Worm (Caenorhabditis elegans) whole organism, L4 larva: Measurements from ENCODE around the gene taf-12.

Experiments used
- D1046.2 ChIP-seq: fragments of 200-800 bp; sonication (Bioruptor generic); IDR thresholded peaks from 2 replicates; pipeline ENCODE4 v1.3.6; 2022; ENCODE audit warnings: missing genetic modification characterization, missing compliant biosample characterization
- F10B5.3 ChIP-seq: sonication (generic microtip); optimal IDR thresholded peaks from 2 replicates; lab custom pipeline; 2016; ENCODE audit warnings: mild to moderate bottlenecking, missing genetic modification characterization, missing compliant biosample characterization
- F37D6.2 ChIP-seq: sonication (generic microtip); optimal IDR thresholded peaks from 2 replicates; lab custom pipeline; 2016; ENCODE audit warnings: mild to moderate bottlenecking, missing genetic modification characterization, missing compliant biosample characterization
- F44E2.7 ChIP-seq: fragments of 200-800 bp; sonication (Bioruptor generic); IDR thresholded peaks from 2 replicates; pipeline ENCODE4 v2.1.2; 2022; ENCODE audit warnings: missing genetic modification characterization, missing compliant biosample characterization
- Y48G9A.11 ChIP-seq: fragments of 200-800 bp; sonication (Bioruptor generic); IDR thresholded peaks from 2 replicates; pipeline ENCODE4 v1.3.6; 2022; ENCODE audit warnings: missing genetic modification reagents, missing genetic modification characterization, missing compliant biosample characterization
- aha-1 ChIP-seq: fragments of 150-350 bp; peaks from one replicate; lab custom pipeline; 2014; ENCODE audit warnings: missing biosample characterization, missing genetic modification characterization
- ceh-28 ChIP-seq: fragments of 150-350 bp; optimal IDR thresholded peaks from 2 replicates; lab custom pipeline; 2014; ENCODE audit warnings: missing biosample characterization, missing genetic modification reagents, missing genetic modification characterization
- ceh-44 ChIP-seq: fragments of 200-800 bp; sonication (Bioruptor generic); IDR thresholded peaks from 2 replicates; pipeline ENCODE4 v1.3.6; 2022; ENCODE audit warnings: missing genetic modification reagents, missing genetic modification characterization, missing compliant biosample characterization
- ctbp-1 ChIP-seq: fragments of 200-800 bp; sonication (Bioruptor generic); IDR thresholded peaks from 2 replicates; pipeline ENCODE4 v1.3.6; 2022; ENCODE audit warnings: missing genetic modification reagents, missing genetic modification characterization, missing compliant biosample characterization
- daf-16 ChIP-seq, 3 experiments: sonication (generic microtip); optimal IDR thresholded peaks; 2 replicates each; lab custom pipeline; 2016 to 2017; ENCODE audit warnings: missing genetic modification characterization in 3 of 3, missing genetic modification reagents in 3 of 3, mild to moderate bottlenecking in 2 of 3, missing compliant biosample characterization in 2 of 3, missing biosample characterization in 1 of 3, moderate library complexity in 1 of 3
- dpl-1 ChIP-seq: fragments of 150-350 bp; optimal IDR thresholded peaks from 2 replicates; lab custom pipeline; 2014; ENCODE audit warnings: missing biosample characterization, missing genetic modification reagents, missing genetic modification characterization
- hif-1 ChIP-seq, 2 experiments: sonication (generic microtip); optimal IDR thresholded peaks; 2 replicates each; lab custom pipeline; 2016 to 2017; ENCODE audit warnings: missing compliant biosample characterization in 2 of 2, missing genetic modification characterization in 2 of 2, missing genetic modification reagents in 2 of 2, missing genotype in 2 of 2, mild to moderate bottlenecking in 1 of 2
- hlh-11 ChIP-seq: fragments of 200-800 bp; sonication (Bioruptor generic); optimal IDR thresholded peaks from 2 replicates; lab custom pipeline; 2018; ENCODE audit warnings: mild to moderate bottlenecking, missing genetic modification characterization, missing compliant biosample characterization
- hlh-30 ChIP-seq: sonication (generic microtip); optimal IDR thresholded peaks from 2 replicates; lab custom pipeline; 2017; ENCODE audit warnings: antibody characterized with exemption, mild to moderate bottlenecking, missing genetic modification characterization, missing compliant biosample characterization; ENCODE audit not compliant: insufficient read depth
- hmg-1.1 ChIP-seq: fragments of 200-800 bp; sonication (Bioruptor generic); IDR thresholded peaks from 2 replicates; pipeline ENCODE4 v1.3.6; 2022; ENCODE audit warnings: missing genetic modification reagents, missing genetic modification characterization, missing compliant biosample characterization
- lin-38 ChIP-seq: fragments of 200-800 bp; sonication (Bioruptor generic); IDR thresholded peaks from 2 replicates; pipeline ENCODE4 v1.3.6; 2022; ENCODE audit warnings: missing genetic modification reagents, missing genetic modification characterization, missing compliant biosample characterization
- lsy-2 ChIP-seq, 2 experiments: fragments of 150-350 bp in 1 of 2; sonication (generic microtip) in 1 of 2; optimal IDR thresholded peaks; 2 replicates each; lab custom pipeline; 2014 to 2017; ENCODE audit warnings: missing biosample characterization in 2 of 2, missing genetic modification characterization in 2 of 2
- madf-9 ChIP-seq: fragments of 200-800 bp; sonication (Bioruptor generic); conservative IDR thresholded peaks from 2 replicates; pipeline ENCODE4 v1.3.6; 2022; ENCODE audit warnings: missing genetic modification reagents, missing genetic modification characterization, missing compliant biosample characterization
- mdl-1 ChIP-seq, 2 experiments: fragments of 150-350 bp in 1 of 2; sonication (generic microtip) in 1 of 2; optimal IDR thresholded peaks; 2 replicates each; lab custom pipeline; 2014 to 2017; ENCODE audit warnings: missing biosample characterization in 2 of 2, missing genetic modification characterization in 2 of 2
- mdt-29 ChIP-seq: fragments of 200-800 bp; sonication (Bioruptor generic); IDR thresholded peaks from 2 replicates; pipeline ENCODE4 v1.3.6; 2022; ENCODE audit warnings: missing genetic modification reagents, missing genetic modification characterization, missing compliant biosample characterization
- mes-2 ChIP-seq: sonication (generic microtip); optimal IDR thresholded peaks from 2 replicates; lab custom pipeline; 2016; ENCODE audit warnings: missing genotype, mild to moderate bottlenecking, missing genetic modification characterization, missing compliant biosample characterization; ENCODE audit not compliant: poor library complexity, severe bottlenecking
- mxl-3 ChIP-seq: fragments of 200-800 bp; sonication (Bioruptor generic); optimal IDR thresholded peaks from 2 replicates; lab custom pipeline; 2018; ENCODE audit warnings: mild to moderate bottlenecking, missing genetic modification characterization, missing compliant biosample characterization
- nhr-10 ChIP-seq: fragments of 150-350 bp; optimal IDR thresholded peaks from 2 replicates; lab custom pipeline; 2014; ENCODE audit warnings: missing biosample characterization, missing genetic modification characterization
- nhr-11 ChIP-seq: fragments of 150-350 bp; optimal IDR thresholded peaks from 2 replicates; lab custom pipeline; 2014; ENCODE audit warnings: missing biosample characterization, missing genetic modification characterization
- nhr-41 ChIP-seq: fragments of 200-800 bp; sonication (Bioruptor generic); IDR thresholded peaks from 2 replicates; pipeline ENCODE4 v1.3.6; 2022; ENCODE audit warnings: missing genetic modification reagents, missing genetic modification characterization, missing compliant biosample characterization
- nhr-42 ChIP-seq: fragments of 200-800 bp; sonication (Bioruptor generic); IDR thresholded peaks from 2 replicates; pipeline ENCODE4 v1.3.6; 2022; ENCODE audit warnings: missing genetic modification characterization, missing compliant biosample characterization
- nhr-6 ChIP-seq: fragments of 150-350 bp; optimal IDR thresholded peaks from 2 replicates; lab custom pipeline; 2014; ENCODE audit warnings: missing biosample characterization, missing genetic modification characterization
- pha-4 ChIP-seq, 2 experiments: fragments of 150-350 bp in 1 of 2; fragments of 200-800 bp in 1 of 2; sonication (Bioruptor generic) in 1 of 2; IDR thresholded peaks in 1 of 2; optimal IDR thresholded peaks in 1 of 2; 2 replicates each; pipeline versions ENCODE4 v1.3.6 to Lab custom; 2014 to 2022; ENCODE audit warnings: missing genetic modification characterization in 2 of 2, missing genetic modification reagents in 2 of 2, missing biosample characterization in 1 of 2, missing compliant biosample characterization in 1 of 2
- rbr-2 ChIP-seq: sonication (generic microtip); optimal IDR thresholded peaks from 2 replicates; lab custom pipeline; 2016; ENCODE audit warnings: missing genotype, missing genetic modification characterization, missing compliant biosample characterization
- saeg-2 ChIP-seq: fragments of 200-800 bp; sonication (Bioruptor generic); IDR thresholded peaks from 2 replicates; pipeline ENCODE4 v1.3.6; 2022; ENCODE audit warnings: missing genetic modification reagents, missing genetic modification characterization, missing compliant biosample characterization
- set-16 ChIP-seq: fragments of 200-800 bp; sonication (Bioruptor generic); IDR thresholded peaks from 2 replicates; pipeline ENCODE4 v1.3.6; 2022; ENCODE audit warnings: missing genetic modification reagents, missing genetic modification characterization, missing compliant biosample characterization
- spr-1 ChIP-seq: sonication (generic microtip); optimal IDR thresholded peaks from 2 replicates; lab custom pipeline; 2016; ENCODE audit warnings: mild to moderate bottlenecking, missing genetic modification characterization, missing compliant biosample characterization
- tra-1 ChIP-seq: fragments of 200-800 bp; sonication (Bioruptor generic); IDR thresholded peaks from 2 replicates; pipeline ENCODE4 v1.3.6; 2022; ENCODE audit warnings: missing genetic modification reagents, missing genetic modification characterization, missing compliant biosample characterization
- unc-130 ChIP-seq: sonication (generic microtip); optimal IDR thresholded peaks from 2 replicates; lab custom pipeline; 2016; ENCODE audit warnings: missing genetic modification reagents, missing genetic modification characterization, missing compliant biosample characterization

taf-12 gene

DNA sequence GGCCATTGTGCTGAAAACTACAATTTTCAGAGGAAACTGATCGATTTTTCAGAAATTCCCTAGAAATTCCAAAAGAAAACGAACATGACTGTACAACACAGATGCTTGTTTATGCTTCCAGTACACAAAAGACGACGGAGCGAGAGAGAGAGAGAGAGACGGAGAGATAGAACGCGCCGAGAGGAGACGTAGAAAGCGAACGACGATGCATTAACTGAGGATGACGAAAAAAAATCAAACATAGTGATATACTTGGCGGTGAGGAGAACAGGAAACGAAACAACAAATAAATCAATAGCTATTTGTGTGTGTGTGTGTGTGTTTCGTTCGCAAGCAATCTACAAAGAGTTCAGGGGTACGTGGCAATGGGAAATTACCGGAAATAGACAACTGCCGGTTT, 34.3 kb downstream of the taf-12 start (continued):
- TF ChIP-seq nhr-6 (peak; percentile 51), nhr-11 (tag; lab: Kevin White, UChicago) (no peak), mes-2 (tag; lab: Kevin White, UChicago) (peak; percentile 58), saeg-2 (GFP tag; lab: Robert Waterston, UW) (no peak), mxl-3 (GFP tag; lab: Kevin White, UChicago) (peak; percentile 10), madf-9 (GFP tag; lab: Robert Waterston, UW) (no peak), ctbp-1 (GFP tag; lab: Robert Waterston, UW) (no peak), lsy-2 (tag; optimal IDR thresholded peaks at IDR 0.05; lab: Kevin White, UChicago) (peak in 1 of 2 experiments; percentile 45), dpl-1 (GFP tag; lab: Kevin White, UChicago) (peak; percentile 18), pha-4 (GFP tag; IDR thresholded peaks at IDR 0.05; lab: Robert Waterston, UW) (no peak), pha-4 (tag; optimal IDR thresholded peaks at IDR 0.05; lab: Kevin White, UChicago) (peak; percentile 88), hif-1 (tag; optimal IDR thresholded peaks at IDR 0.05; lab: Kevin White, UChicago) (no peak), Y48G9A.11 (GFP tag; lab: Robert Waterston, UW) (no peak), hmg-1.1 (GFP tag; lab: Robert Waterston, UW) (peak; percentile 9; the same call in 1 of the 2 replicates), rbr-2 (tag; lab: Kevin White, UChicago) (no peak), mdt-29 (GFP tag; lab: Robert Waterston, UW) (no peak), F10B5.3 (no peak), F37D6.2 (tag; lab: Kevin White, UChicago) (no peak), unc-130 (GFP tag; lab: Kevin White, UChicago) (no peak)
- TF ChIP-seq, all 104 proteins: peak for 22

DNA sequence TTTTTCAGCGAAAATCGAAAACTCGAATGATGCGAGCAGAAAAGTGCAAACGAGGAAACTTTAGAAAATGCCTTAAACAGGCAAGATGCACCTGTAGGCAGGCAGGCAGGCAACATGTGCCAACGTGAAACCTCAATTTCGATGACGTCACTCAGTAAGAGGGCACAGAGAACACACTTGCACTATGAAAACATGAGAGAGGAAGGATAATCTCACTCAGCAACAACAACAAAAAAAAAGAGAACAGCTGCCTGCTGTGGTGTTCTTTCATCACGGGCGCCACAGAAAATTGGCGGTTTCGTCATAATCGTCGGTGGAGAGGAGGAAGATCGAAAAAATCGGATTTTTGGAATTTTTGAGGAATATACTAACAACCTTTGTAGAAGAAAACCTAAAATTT, 34.9 kb downstream of the taf-12 start:
- TF ChIP-seq nhr-10: peak; percentile 3
- no peak for TF ChIP-seq Y48G9A.11 (GFP tag; lab: Robert Waterston, UW)
- no peak for TF ChIP-seq nhr-42 (GFP tag; lab: Robert Waterston, UW)
- TF ChIP-seq ceh-28 (tag; lab: Kevin White, UChicago): no peak
- TF ChIP-seq aha-1 (tag; lab: Kevin White, UChicago): peak; percentile 35
- TF ChIP-seq nhr-11 (tag; lab: Kevin White, UChicago): no peak
- TF ChIP-seq lin-38 (GFP tag; lab: Robert Waterston, UW): 0 out of 2 replicates have a peak, but pooled peaks have one; percentile 3
- TF ChIP-seq D1046.2 (GFP tag; lab: Robert Waterston, UW): no peak
- TF ChIP-seq hlh-11 (tag; lab: Kevin White, UChicago): peak; percentile 75
- peak; percentile 42 for TF ChIP-seq rbr-2 (tag; lab: Kevin White, UChicago)
- TF ChIP-seq mxl-3 (GFP tag; lab: Kevin White, UChicago): peak; percentile 14
- TF ChIP-seq daf-16 (GFP tag; optimal IDR thresholded peaks at IDR 0.05; lab: Kevin White, UChicago): peak in 1 of 2 experiments; percentile 79
- TF ChIP-seq daf-16 (tag; optimal IDR thresholded peaks at IDR 0.05; lab: Kevin White, UChicago): no peak
- TF ChIP-seq nhr-41 (GFP tag; lab: Robert Waterston, UW): no peak
- TF ChIP-seq mdl-1 (tag; optimal IDR thresholded peaks at IDR 0.05; lab: Kevin White, UChicago): peak in 1 of 2 experiments; percentile 33
- no peak for TF ChIP-seq ceh-44 (GFP tag; lab: Robert Waterston, UW)
- TF ChIP-seq lsy-2 (tag; optimal IDR thresholded peaks at IDR 0.05; lab: Kevin White, UChicago): peak in 1 of 2 experiments; percentile 30
- peak; percentile 20 for TF ChIP-seq hlh-30 (tag; lab: Kevin White, UChicago)
- TF ChIP-seq tra-1: no peak
- no peak for TF ChIP-seq spr-1

DNA sequence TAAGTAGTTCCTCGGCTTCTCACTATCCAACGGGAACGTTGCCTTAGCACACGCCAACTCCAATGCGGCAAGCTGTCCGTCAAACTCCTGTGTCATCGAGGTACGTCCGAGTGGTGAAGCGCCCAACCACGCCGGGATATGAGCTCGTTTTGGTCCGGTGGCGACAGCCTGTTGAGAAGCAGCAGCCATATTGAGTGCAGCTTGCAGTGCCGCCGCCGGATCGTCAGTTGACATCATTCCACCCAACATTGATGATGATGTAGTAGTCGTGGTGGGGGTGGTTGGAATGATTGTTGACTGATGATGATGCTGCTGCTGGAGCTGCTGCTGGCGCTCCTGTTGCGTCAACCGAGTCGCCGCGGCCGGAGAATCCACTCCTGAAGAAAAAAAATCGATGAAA, 35.6 kb downstream of the taf-12 start:
- TF ChIP-seq set-16 (GFP tag; lab: Robert Waterston, UW): peak; percentile 64
- no peak for TF ChIP-seq F44E2.7
- TF ChIP-seq, all 104 proteins: peak for 1
